Fruit fly (Drosophila melanogaster): ENCODE measurements around the gene CG13606.

The CG13606 gene

dm6 chr3R:24130080-24130479 is 42.3 kb upstream of the CG13606 start, which contains the start of the genes GatB and Tsc1 (continued):
- TF ChIP-seq CG11504 (tag; optimal IDR thresholded peaks at IDR 0.05), result no peak
- no peak for TF ChIP-seq CG33213 (GFP tag; optimal IDR thresholded peaks at IDR 0.05)
- no peak for TF ChIP-seq CG10274 (GFP tag; optimal IDR thresholded peaks at IDR 0.05)
- no peak for TF ChIP-seq CG34376 (GFP tag; optimal IDR thresholded peaks at IDR 0.05)
- peak; percentile 3 for TF ChIP-seq phol (tag; optimal IDR thresholded peaks at IDR 0.05)
- peak; percentile 65 for TF ChIP-seq stwl (tag; optimal IDR thresholded peaks at IDR 0.05)
- TF ChIP-seq CG6254 (GFP tag; optimal IDR thresholded peaks at IDR 0.05), result no peak
- no peak for TF ChIP-seq CG9437 (GFP tag; optimal IDR thresholded peaks at IDR 0.05)
- TF ChIP-seq Ssrp (tag; optimal IDR thresholded peaks at IDR 0.05), result no peak
- TF ChIP-seq nerfin-1 (tag; optimal IDR thresholded peaks at IDR 0.05), result no peak
- TF ChIP-seq otp (GFP tag; IDR thresholded peaks at IDR 0.05), result no peak
- TF ChIP-seq Stat92E (GFP tag; optimal IDR thresholded peaks at IDR 0.05), result no peak
- TF ChIP-seq Usf (GFP tag; optimal IDR thresholded peaks at IDR 0.05), result no peak
- peak; percentile 68 for TF ChIP-seq CG3847 (GFP tag; IDR thresholded peaks at IDR 0.05)
- no peak for TF ChIP-seq Trl (optimal IDR thresholded peaks at IDR 0.05)
- TF ChIP-seq Trl (GFP tag; optimal IDR thresholded peaks at IDR 0.05), result no peak
- no peak for TF ChIP-seq CG8281 (tag; optimal IDR thresholded peaks at IDR 0.05)
- TF ChIP-seq Six4 (GFP tag; optimal IDR thresholded peaks at IDR 0.05), result no peak
- TF ChIP-seq CG1647 (GFP tag; optimal IDR thresholded peaks at IDR 0.05), result no peak
- peak; percentile 45 for TF ChIP-seq Sry-δ (GFP tag; optimal IDR thresholded peaks at IDR 0.05)
- TF ChIP-seq zfh2 (GFP tag; optimal IDR thresholded peaks at IDR 0.05), result no peak
- TF ChIP-seq scrt (GFP tag; optimal IDR thresholded peaks at IDR 0.05), result no peak
- TF ChIP-seq CG15269 (tag; optimal IDR thresholded peaks at IDR 0.05), result no peak
- no peak for TF ChIP-seq CG10979 (tag; optimal IDR thresholded peaks at IDR 0.05)
- TF ChIP-seq psq (GFP tag; optimal IDR thresholded peaks at IDR 0.05), result no peak
- no peak for TF ChIP-seq ap (GFP tag; IDR thresholded peaks at IDR 0.05)
- peak; percentile 73 for TF ChIP-seq Neu2 (GFP tag; optimal IDR thresholded peaks at IDR 0.05; ENCODE audit: borderline replicate concordance)
- no peak for TF ChIP-seq vnd (GFP tag; IDR thresholded peaks at IDR 0.05; ENCODE audit: partially characterized antibody)
- TF ChIP-seq CG5953 (GFP tag; IDR thresholded peaks at IDR 0.05), result no peak
- no peak for TF ChIP-seq CG8924 (tag; optimal IDR thresholded peaks at IDR 0.05)
- no peak for TF ChIP-seq CG7271 (tag; optimal IDR thresholded peaks at IDR 0.05)
- peak; percentile 69 for TF ChIP-seq CG13287 (GFP tag; IDR thresholded peaks at IDR 0.05; ENCODE audit: partially characterized antibody)
- peak; percentile 46 for TF ChIP-seq CG17385 (GFP tag; optimal IDR thresholded peaks at IDR 0.05)

dm6 chr3R:24134580-24134979 is 37.8 kb upstream of the CG13606 start, which contains the start of gene Sec10:
TSS of gene Sec10 (plus strand) at chr3R:24134831.
- TF ChIP-seq dan (GFP tag; IDR thresholded peaks at IDR 0.05) (no peak), CG43689 (GFP tag; IDR thresholded peaks at IDR 0.05) (no peak), CG8924 (tag; optimal IDR thresholded peaks at IDR 0.05) (no peak), CG6791 (GFP tag; IDR thresholded peaks at IDR 0.05; ENCODE audit: partially characterized antibody) (no peak), Hmr (GFP tag; optimal IDR thresholded peaks at IDR 0.05) (no peak), hb (GFP tag; IDR thresholded peaks at IDR 0.05; ENCODE audit: partially characterized antibody) (no peak), CG1529 (GFP tag; optimal IDR thresholded peaks at IDR 0.05) (no peak), CG15269 (tag; optimal IDR thresholded peaks at IDR 0.05) (no peak), CG10979 (tag; optimal IDR thresholded peaks at IDR 0.05) (no peak), twi (tag; optimal IDR thresholded peaks at IDR 0.05) (no peak), NFAT (GFP tag; IDR thresholded peaks at IDR 0.05) (no peak), Nf-YA (GFP tag; IDR thresholded peaks at IDR 0.05) (no peak), gsb-n (tag; optimal IDR thresholded peaks at IDR 0.05) (no peak), fru (optimal IDR thresholded peaks at IDR 0.05) (no peak), dmrt11E (tag; optimal IDR thresholded peaks at IDR 0.05) (no peak), GATAe (GFP tag; conservative IDR thresholded peaks at IDR 0.05) (no peak), CG3281 (GFP tag; optimal IDR thresholded peaks at IDR 0.05) (no peak), CG9727 (GFP tag; optimal IDR thresholded peaks at IDR 0.05) (no peak), Sry-β (GFP tag; optimal IDR thresholded peaks at IDR 0.05) (no peak), Chrac-16 (GFP tag; optimal IDR thresholded peaks at IDR 0.05) (no peak), CG7372 (GFP tag; IDR thresholded peaks at IDR 0.05) (no peak), phol (tag; optimal IDR thresholded peaks at IDR 0.05) (peak; percentile 7), ro (GFP tag; IDR thresholded peaks at IDR 0.05) (no peak), Hr39 (optimal IDR thresholded peaks at IDR 0.05) (no peak)

Measured in whole organism, embryonic.